Fruit fly (Drosophila melanogaster) whole organism, embryonic: ENCODE data around the gene path.

Experiments used
- Aef1 ChIP-seq: fragments of 200-800 bp; sonication (Bioruptor generic); IDR thresholded peaks from 3 replicates; pipeline ENCODE4 v1.3.6; 2022; ENCODE audit warnings: missing biosample characterization, missing genetic modification characterization
- BEAF-32 ChIP-seq: fragments of 200-800 bp; sonication (Bioruptor generic); optimal IDR thresholded peaks from 3 replicates; lab custom pipeline; 2017; ENCODE audit warnings: missing biosample characterization, missing genetic modification characterization, mild to moderate bottlenecking, moderate library complexity, missing genetic modification reagents
- Blimp-1 ChIP-seq: fragments of 200-800 bp; sonication (Bioruptor generic); optimal IDR thresholded peaks from 3 replicates; lab custom pipeline; 2018; ENCODE audit warnings: missing biosample characterization, missing genetic modification characterization, mild to moderate bottlenecking, moderate library complexity, missing genetic modification reagents
- CG10209 ChIP-seq: fragments of 200-800 bp; sonication (Bioruptor generic); optimal IDR thresholded peaks from 3 replicates; lab custom pipeline; 2017; ENCODE audit warnings: missing biosample characterization, mild to moderate bottlenecking, missing genetic modification characterization, missing genetic modification reagents
- CG10267 ChIP-seq: fragments of 200-800 bp; sonication (Bioruptor generic); optimal IDR thresholded peaks from 2 replicates; lab custom pipeline; 2018; ENCODE audit warnings: missing biosample characterization, mild to moderate bottlenecking, missing genetic modification characterization, moderate library complexity
- CG10431 ChIP-seq: fragments of 200-800 bp; sonication (Bioruptor generic); optimal IDR thresholded peaks from 3 replicates; lab custom pipeline; 2018; ENCODE audit warnings: missing biosample characterization, mild to moderate bottlenecking, missing genetic modification characterization
- CG10543 ChIP-seq: fragments of 200-800 bp; sonication (Bioruptor generic); optimal IDR thresholded peaks from 3 replicates; lab custom pipeline; 2017; ENCODE audit warnings: missing biosample characterization, mild to moderate bottlenecking, missing genetic modification characterization, moderate library complexity
- CG11504 ChIP-seq: fragments of 200-800 bp; sonication (Bioruptor generic); optimal IDR thresholded peaks from 3 replicates; lab custom pipeline; 2019; ENCODE audit warnings: missing biosample characterization, mild to moderate bottlenecking, missing genetic modification characterization, moderate library complexity
- CG11723 ChIP-seq: fragments of 200-800 bp; sonication (Bioruptor generic); optimal IDR thresholded peaks from 2 replicates; lab custom pipeline; 2017; ENCODE audit warnings: missing biosample characterization, mild to moderate bottlenecking, missing genetic modification characterization
- CG12236 ChIP-seq: fragments of 200-800 bp; sonication (Bioruptor generic); optimal IDR thresholded peaks from 2 replicates; lab custom pipeline; 2016; ENCODE audit warnings: missing biosample characterization, missing genetic modification characterization
- CG1233 ChIP-seq: fragments of 200-800 bp; sonication (Bioruptor generic); optimal IDR thresholded peaks from 4 replicates; lab custom pipeline; 2018; ENCODE audit warnings: missing biosample characterization, mild to moderate bottlenecking, missing genetic modification characterization
- CG12769 ChIP-seq: fragments of 200-800 bp; sonication (Bioruptor generic); optimal IDR thresholded peaks from 2 replicates; lab custom pipeline; 2019; ENCODE audit warnings: missing biosample characterization, mild to moderate bottlenecking, missing genetic modification characterization, moderate library complexity
- CG18619 ChIP-seq: fragments of 200-800 bp; sonication (Bioruptor generic); optimal IDR thresholded peaks from 3 replicates; lab custom pipeline; 2017; ENCODE audit warnings: missing biosample characterization, mild to moderate bottlenecking, missing genetic modification characterization
- CG3065 ChIP-seq: fragments of 200-800 bp; sonication (Bioruptor generic); optimal IDR thresholded peaks from 2 replicates; lab custom pipeline; 2016; ENCODE audit warnings: missing biosample characterization, missing genetic modification characterization
- CG3281 ChIP-seq: fragments of 200-800 bp; sonication (Bioruptor generic); optimal IDR thresholded peaks from 3 replicates; lab custom pipeline; 2017; ENCODE audit warnings: missing biosample characterization, mild to moderate bottlenecking, missing genetic modification characterization
- CG4328 ChIP-seq: fragments of 200-800 bp; sonication (Bioruptor generic); optimal IDR thresholded peaks from 3 replicates; lab custom pipeline; 2017; ENCODE audit warnings: missing biosample characterization, missing genetic modification reagents, missing genetic modification characterization
- CG6272 ChIP-seq: fragments of 200-800 bp; sonication (Bioruptor generic); IDR thresholded peaks from 2 replicates; pipeline ENCODE4 v1.3.6; 2022; ENCODE audit warnings: missing biosample characterization, missing genetic modification characterization
- CG7786 ChIP-seq: fragments of 200-800 bp; sonication (Bioruptor generic); optimal IDR thresholded peaks from 2 replicates; lab custom pipeline; 2016; ENCODE audit warnings: missing biosample characterization, missing genetic modification characterization
- CG8089 ChIP-seq: fragments of 200-800 bp; sonication (Bioruptor generic); optimal IDR thresholded peaks from 3 replicates; lab custom pipeline; 2016; ENCODE audit warnings: missing biosample characterization, missing genetic modification characterization
- Deaf1 ChIP-seq: fragments of 200-800 bp; optimal IDR thresholded peaks from 3 replicates; lab custom pipeline; 2019; ENCODE audit warnings: missing biosample characterization, mild to moderate bottlenecking, missing genetic modification characterization, moderate library complexity
- Dp ChIP-seq: fragments of 200-800 bp; sonication (Bioruptor generic); optimal IDR thresholded peaks from 2 replicates; lab custom pipeline; 2018; ENCODE audit warnings: missing biosample characterization, mild to moderate bottlenecking, missing genetic modification characterization, moderate library complexity
- E2f1 ChIP-seq: fragments of 200-800 bp; sonication (Bioruptor generic); IDR thresholded peaks from 2 replicates; pipeline ENCODE4 v1.3.6; 2022; ENCODE audit warnings: missing biosample characterization, missing genetic modification characterization
- Eip74EF ChIP-seq, 2 experiments: fragments of 200-800 bp in 1 of 2; fragments of >200 bp in 1 of 2; sonication (Bioruptor generic) in 1 of 2; optimal IDR thresholded peaks; 2 replicates each; lab custom pipeline; 2017 to 2019; ENCODE audit warnings: missing biosample characterization in 2 of 2, missing genetic modification characterization in 2 of 2, mild to moderate bottlenecking in 1 of 2, moderate library complexity in 1 of 2
- H2.0 ChIP-seq: fragments of 200-800 bp; sonication (Bioruptor generic); IDR thresholded peaks from 2 replicates; pipeline ENCODE4 v1.3.6; 2022; ENCODE audit warnings: missing biosample characterization, missing genetic modification characterization
- HmgD ChIP-seq: fragments of 200-800 bp; sonication (Bioruptor generic); optimal IDR thresholded peaks from 3 replicates; lab custom pipeline; 2016; ENCODE audit warnings: missing biosample characterization, missing genetic modification characterization
- Hr39 ChIP-seq: fragments of >200 bp; optimal IDR thresholded peaks from 2 replicates; lab custom pipeline; 2017
- Lhr ChIP-seq: fragments of 200-800 bp; sonication (Bioruptor generic); optimal IDR thresholded peaks from 3 replicates; lab custom pipeline; 2017; ENCODE audit warnings: mild to moderate bottlenecking, missing biosample characterization, missing genetic modification reagents, missing genetic modification characterization
- Mad ChIP-seq: fragments of 200-800 bp; sonication (Bioruptor generic); optimal IDR thresholded peaks from 2 replicates; lab custom pipeline; 2016; ENCODE audit warnings: missing biosample characterization, missing genetic modification characterization
- Opbp ChIP-seq: fragments of 200-800 bp; sonication (Bioruptor generic); IDR thresholded peaks from 3 replicates; pipeline ENCODE4 v1.3.6; 2022; ENCODE audit warnings: missing biosample characterization, missing genetic modification characterization; ENCODE audit not compliant: partially characterized antibody
- Poxn ChIP-seq: fragments of 200-800 bp; sonication (Bioruptor generic); IDR thresholded peaks from 2 replicates; pipeline ENCODE4 v1.3.6; 2022; ENCODE audit warnings: missing biosample characterization, missing genetic modification characterization
- Ptx1 ChIP-seq: fragments of 200-800 bp; sonication (Bioruptor generic); IDR thresholded peaks from 2 replicates; pipeline ENCODE4 v1.3.6; 2022; ENCODE audit warnings: missing biosample characterization, missing genetic modification characterization
- TFAM ChIP-seq: fragments of 200-800 bp; sonication (Bioruptor generic); optimal IDR thresholded peaks from 2 replicates; lab custom pipeline; 2017; ENCODE audit warnings: missing biosample characterization, missing genetic modification characterization, inconsistent platforms
- Vsx1 ChIP-seq: fragments of 200-800 bp; sonication (Bioruptor generic); optimal IDR thresholded peaks from 2 replicates; lab custom pipeline; 2017; ENCODE audit warnings: missing biosample characterization, mild to moderate bottlenecking, missing genetic modification characterization, missing genetic modification reagents
- Xrp1 ChIP-seq: fragments of 200-800 bp; sonication (Bioruptor generic); IDR thresholded peaks from 2 replicates; pipeline ENCODE4 v1.3.6; 2022; ENCODE audit warnings: missing biosample characterization, missing genetic modification characterization
- bcd ChIP-seq: fragments of 200-800 bp; sonication (Bioruptor generic); optimal IDR thresholded peaks from 2 replicates; lab custom pipeline; 2017; ENCODE audit warnings: missing biosample characterization, mild to moderate bottlenecking, missing genetic modification characterization
- chinmo ChIP-seq: fragments of 200-800 bp; sonication (Bioruptor generic); IDR thresholded peaks from 4 replicates; pipeline ENCODE4 v1.3.6; 2022; ENCODE audit warnings: missing biosample characterization, missing genetic modification characterization; ENCODE audit not compliant: partially characterized antibody
- dpn ChIP-seq, 2 experiments: fragments of 200-800 bp; sonication (Bioruptor generic); optimal IDR thresholded peaks; 3 replicates each; lab custom pipeline; 2016; ENCODE audit warnings: missing biosample characterization in 2 of 2, missing genetic modification characterization in 2 of 2
- ems ChIP-seq: fragments of 200-800 bp; sonication (Bioruptor generic); optimal IDR thresholded peaks from 3 replicates; lab custom pipeline; 2016; ENCODE audit warnings: missing biosample characterization, missing genetic modification characterization
- gcm2 ChIP-seq: fragments of 200-800 bp; sonication (Bioruptor generic); optimal IDR thresholded peaks from 2 replicates; lab custom pipeline; 2016; ENCODE audit warnings: missing biosample characterization, missing genetic modification characterization
- ken ChIP-seq: fragments of 200-800 bp; sonication (Bioruptor generic); IDR thresholded peaks from 3 replicates; pipeline ENCODE4 v1.3.6; 2022; ENCODE audit warnings: missing biosample characterization, missing genetic modification characterization
- lmd ChIP-seq: fragments of 200-800 bp; sonication (Bioruptor generic); IDR thresholded peaks from 2 replicates; pipeline ENCODE4 v1.3.6; 2022; ENCODE audit warnings: missing biosample characterization, missing genetic modification characterization
- repo ChIP-seq: fragments of 200-800 bp; sonication (Bioruptor generic); optimal IDR thresholded peaks from 2 replicates; lab custom pipeline; 2016; ENCODE audit warnings: missing biosample characterization, missing genetic modification characterization
- sd ChIP-seq: fragments of 200-800 bp; sonication (Bioruptor generic); optimal IDR thresholded peaks from 3 replicates; lab custom pipeline; 2018; ENCODE audit warnings: missing biosample characterization, mild to moderate bottlenecking, missing genetic modification characterization, moderate library complexity
- sens ChIP-seq: fragments of 200-800 bp; sonication (Bioruptor generic); peaks from one replicate; lab custom pipeline; 2016; ENCODE audit warnings: missing biosample characterization, missing genetic modification characterization
- tin ChIP-seq: fragments of 200-800 bp; sonication (Bioruptor generic); optimal IDR thresholded peaks from 3 replicates; lab custom pipeline; 2016; ENCODE audit warnings: missing biosample characterization, missing genetic modification characterization
- ttk ChIP-seq: fragments of 200-800 bp; sonication (Bioruptor generic); IDR thresholded peaks from 2 replicates; pipeline ENCODE4 v2.1.2; 2022; ENCODE audit warnings: missing biosample characterization, missing genetic modification characterization
- wek ChIP-seq: fragments of 200-800 bp; sonication (Bioruptor generic); optimal IDR thresholded peaks from 3 replicates; lab custom pipeline; 2018; ENCODE audit warnings: missing biosample characterization, mild to moderate bottlenecking, missing genetic modification characterization, moderate library complexity
- zen2 ChIP-seq: fragments of 200-800 bp; sonication (Bioruptor generic); IDR thresholded peaks from 3 replicates; pipeline ENCODE4 v1.3.6; 2022; ENCODE audit warnings: missing biosample characterization, missing genetic modification characterization; ENCODE audit not compliant: partially characterized antibody
- zfh2 ChIP-seq: fragments of 200-800 bp; sonication (Bioruptor generic); optimal IDR thresholded peaks from 2 replicates; lab custom pipeline; 2016; ENCODE audit warnings: missing biosample characterization, missing genetic modification characterization

Gene path

dm6 chr3L:9509037-9509830 is 4.1 kb upstream of the path start, which contains the start of gene CG3408 (continued):
- peak; percentile 77; the same call in 1 of the 4 replicates for TF ChIP-seq chinmo (GFP tag; lab: Robert Waterston, UW)
- TF ChIP-seq HmgD (GFP tag; lab: Kevin White, UChicago), result no peak
- TF ChIP-seq CG10431, result peak; percentile 50
- peak; percentile 23 for TF ChIP-seq sd
- no peak for TF ChIP-seq CG8089 (GFP tag; lab: Kevin White, UChicago)
- no peak for TF ChIP-seq bcd (GFP tag; lab: Kevin White, UChicago)
- TF ChIP-seq Dp, result peak; percentile 67
- peak; percentile 39 for TF ChIP-seq CG10267 (tag; lab: Kevin White, UChicago)
- no peak for TF ChIP-seq Poxn
- TF ChIP-seq wek, result no peak
- no peak for TF ChIP-seq gcm2
- TF ChIP-seq CG11723 (GFP tag; lab: Kevin White, UChicago), result no peak
- no peak for TF ChIP-seq CG3281 (GFP tag; lab: Kevin White, UChicago)
- TF ChIP-seq Eip74EF (GFP tag; optimal IDR thresholded peaks at IDR 0.05; lab: Kevin White, UChicago), result peak in 1 of 2 experiments; percentile 77
- TF ChIP-seq Ptx1 (GFP tag; lab: Robert Waterston, UW), result no peak
- no peak for TF ChIP-seq CG6272
- peak; percentile 52 for TF ChIP-seq Deaf1 (tag; lab: Kevin White, UChicago)
- 0 out of 2 replicates have a peak, but pooled peaks have one; percentile 18 for TF ChIP-seq Xrp1 (GFP tag; lab: Robert Waterston, UW)
- no peak for TF ChIP-seq Blimp-1 (GFP tag; lab: Kevin White, UChicago)
- no peak for TF ChIP-seq repo (GFP tag; lab: Kevin White, UChicago)
- TF ChIP-seq Opbp (GFP tag; lab: Robert Waterston, UW), result 0 out of 3 replicates have a peak, but pooled peaks have one; percentile 7
- no peak for TF ChIP-seq Mad (GFP tag; lab: Kevin White, UChicago)
- TF ChIP-seq Aef1 (GFP tag; lab: Robert Waterston, UW), result 0 out of 3 replicates have a peak, but pooled peaks have one; percentile 8
- TF ChIP-seq sens (GFP tag; lab: Kevin White, UChicago), result peak; percentile 84
- TF ChIP-seq CG18619, result no peak
- TF ChIP-seq zfh2 (GFP tag; lab: Kevin White, UChicago), result no peak
- TF ChIP-seq CG10209 (GFP tag; lab: Kevin White, UChicago), result no peak
- TF ChIP-seq H2.0 (GFP tag; lab: Robert Waterston, UW), result no peak
- no peak for TF ChIP-seq CG4328 (GFP tag; lab: Kevin White, UChicago)
- TF ChIP-seq tin (GFP tag; lab: Kevin White, UChicago), result no peak
- no peak for TF ChIP-seq CG3065 (GFP tag; lab: Kevin White, UChicago)
- TF ChIP-seq CG1233 (GFP tag; lab: Kevin White, UChicago), result peak; percentile 56
- no peak for TF ChIP-seq ems
- TF ChIP-seq CG12236, result no peak
- no peak for TF ChIP-seq Hr39
- peak; percentile 66 for TF ChIP-seq BEAF-32 (GFP tag; lab: Kevin White, UChicago)
- peak; percentile 86 for TF ChIP-seq Vsx1 (GFP tag; lab: Kevin White, UChicago)
- TF ChIP-seq CG11504 (tag; lab: Kevin White, UChicago), result peak; percentile 18
- peak; percentile 36; the same call in 1 of the 3 replicates for TF ChIP-seq ken (GFP tag; lab: Robert Waterston, UW)
- peak; percentile 57 for TF ChIP-seq CG12769 (tag; lab: Kevin White, UChicago)
- TF ChIP-seq Lhr (GFP tag; lab: Kevin White, UChicago), result peak; percentile 82
- TF ChIP-seq lmd (GFP tag; lab: Robert Waterston, UW), result no peak
- TF ChIP-seq dpn (GFP tag; optimal IDR thresholded peaks at IDR 0.05; lab: Kevin White, UChicago), result no peak
- no peak for TF ChIP-seq E2f1 (GFP tag; lab: Robert Waterston, UW)
- TF ChIP-seq CG10543 (GFP tag; lab: Kevin White, UChicago), result peak; percentile 62
- TF ChIP-seq CG7786 (GFP tag; lab: Kevin White, UChicago), result no peak
- no peak for TF ChIP-seq zen2
- no peak for TF ChIP-seq TFAM (GFP tag; lab: Kevin White, UChicago)
- TF ChIP-seq ttk (GFP tag; lab: Robert Waterston, UW), result 0 out of 2 replicates have a peak, but pooled peaks have one; percentile 5
